Worm (Caenorhabditis elegans) whole organism, L3 larva: ENCODE results near the gene mrps-5.

Experiments used
- ama-1 ChIP-seq: fragments of 150-350 bp; optimal IDR thresholded peaks from 2 replicates; lab custom pipeline; 2018
- ceh-82 ChIP-seq: fragments of 150-350 bp; optimal IDR thresholded peaks from 2 replicates; lab custom pipeline; 2014; ENCODE audit warnings: missing biosample characterization, missing genetic modification characterization
- elt-1 ChIP-seq: fragments of 150-350 bp; optimal IDR thresholded peaks from 2 replicates; lab custom pipeline; 2014; ENCODE audit warnings: missing biosample characterization, missing genetic modification characterization
- elt-2 ChIP-seq: sonication (generic microtip); optimal IDR thresholded peaks from 2 replicates; lab custom pipeline; 2016; ENCODE audit warnings: missing genetic modification reagents, mild to moderate bottlenecking, missing genetic modification characterization, missing compliant biosample characterization
- fkh-10 ChIP-seq: sonication (generic microtip); optimal IDR thresholded peaks from 2 replicates; lab custom pipeline; 2017; ENCODE audit warnings: missing biosample characterization, missing genetic modification reagents, missing genetic modification characterization
- hmg-11 ChIP-seq: sonication (generic microtip); optimal IDR thresholded peaks from 2 replicates; lab custom pipeline; 2016; ENCODE audit warnings: missing genetic modification characterization, missing compliant biosample characterization
- nhr-237 ChIP-seq: fragments of 150-350 bp; optimal IDR thresholded peaks from 2 replicates; lab custom pipeline; 2014; ENCODE audit warnings: missing biosample characterization, missing genetic modification characterization
- nhr-25 ChIP-seq: sonication (generic microtip); optimal IDR thresholded peaks from 2 replicates; lab custom pipeline; 2017; ENCODE audit warnings: missing biosample characterization, missing genetic modification characterization
- unc-62 ChIP-seq: fragments of 150-350 bp; sonication (generic microtip); optimal IDR thresholded peaks from 4 replicates; lab custom pipeline; 2014; ENCODE audit warnings: missing biosample characterization, missing genetic modification reagents, missing genetic modification characterization

DNA sequence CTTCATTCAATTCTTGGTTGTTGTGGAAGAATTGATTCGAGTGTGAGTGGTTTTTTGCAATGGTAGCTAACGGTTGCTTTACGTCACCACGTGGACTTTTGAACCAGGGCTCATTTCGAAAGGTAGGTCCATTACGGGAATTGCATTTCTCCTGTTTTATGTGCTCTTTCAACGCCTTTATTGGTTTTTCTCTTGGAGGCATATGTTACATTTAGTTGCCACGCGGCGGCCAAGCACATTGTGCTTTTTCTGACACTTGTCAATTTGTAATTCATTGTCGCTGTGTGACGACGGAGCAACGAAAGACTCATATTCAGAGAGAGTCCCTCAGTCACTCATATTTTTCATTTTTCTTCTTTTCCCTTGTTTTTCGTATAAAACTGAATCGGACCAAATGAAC, 21.5 kb downstream of the mrps-5 start:
- no peak for TF ChIP-seq nhr-237 (tag; lab: Kevin White, UChicago)
- TF ChIP-seq elt-2 (tag; lab: Kevin White, UChicago), result no peak
- TF ChIP-seq ama-1 (lab: Kevin White, UChicago), result no peak
- TF ChIP-seq unc-62, result no peak
- TF ChIP-seq hmg-11, result no peak
- TF ChIP-seq nhr-25 (tag; lab: Kevin White, UChicago), result no peak
- no peak for TF ChIP-seq elt-1 (tag; lab: Kevin White, UChicago)
- no peak for TF ChIP-seq ceh-82 (tag; lab: Kevin White, UChicago)
- TF ChIP-seq fkh-10 (GFP tag; lab: Kevin White, UChicago), result no peak
